Fruit fly (Drosophila melanogaster) whole organism, embryonic: Measurements from ENCODE around the gene CG42833.

Experiments used
- BEAF-32 ChIP-seq: fragments of 200-800 bp; sonication (Bioruptor generic); optimal IDR thresholded peaks from 3 replicates; lab custom pipeline; 2017; ENCODE audit warnings: missing biosample characterization, missing genetic modification characterization, mild to moderate bottlenecking, moderate library complexity, missing genetic modification reagents
- Bteb2 ChIP-seq: fragments of 200-800 bp; sonication (Bioruptor generic); optimal IDR thresholded peaks from 2 replicates; lab custom pipeline; 2016; ENCODE audit warnings: missing biosample characterization, missing genetic modification characterization
- CG12942 ChIP-seq: fragments of 200-800 bp; sonication (Bioruptor generic); optimal IDR thresholded peaks from 3 replicates; lab custom pipeline; 2016; ENCODE audit warnings: missing biosample characterization, missing genetic modification characterization
- CG14014 ChIP-seq: fragments of 200-800 bp; sonication (Bioruptor generic); IDR thresholded peaks from 2 replicates; pipeline ENCODE4 v1.3.6; 2022; ENCODE audit warnings: missing biosample characterization, missing genetic modification characterization
- CG14667 ChIP-seq: fragments of 200-800 bp; sonication (Bioruptor generic); IDR thresholded peaks from 2 replicates; pipeline ENCODE4 v1.3.6; 2022; ENCODE audit warnings: missing biosample characterization, missing genetic modification characterization
- CG15514 ChIP-seq: fragments of 200-800 bp; sonication (Bioruptor generic); optimal IDR thresholded peaks from 3 replicates; lab custom pipeline; 2017; ENCODE audit warnings: missing biosample characterization, missing genetic modification characterization, mild to moderate bottlenecking, moderate library complexity, missing genetic modification reagents
- CG17568 ChIP-seq: fragments of 200-800 bp; sonication (Bioruptor generic); optimal IDR thresholded peaks from 2 replicates; lab custom pipeline; 2018; ENCODE audit warnings: missing biosample characterization, mild to moderate bottlenecking, missing genetic modification characterization, moderate library complexity
- CG2712 ChIP-seq: fragments of 200-800 bp; optimal IDR thresholded peaks from 3 replicates; lab custom pipeline; 2019; ENCODE audit warnings: missing biosample characterization, mild to moderate bottlenecking, missing genetic modification characterization, moderate library complexity
- CG2889 ChIP-seq: fragments of 200-800 bp; sonication (Bioruptor generic); IDR thresholded peaks from 3 replicates; pipeline ENCODE4 v1.3.6; 2022; ENCODE audit warnings: missing biosample characterization, missing genetic modification characterization
- CG31388 ChIP-seq: fragments of 200-800 bp; sonication (Bioruptor generic); optimal IDR thresholded peaks from 2 replicates; lab custom pipeline; 2016; ENCODE audit warnings: missing biosample characterization, missing genetic modification characterization
- CG3163 ChIP-seq: fragments of 200-800 bp; sonication (Bioruptor generic); optimal IDR thresholded peaks from 3 replicates; lab custom pipeline; 2016; ENCODE audit warnings: missing biosample characterization, missing genetic modification characterization
- CG3995 ChIP-seq: fragments of 200-800 bp; sonication (Bioruptor generic); optimal IDR thresholded peaks from 3 replicates; lab custom pipeline; 2016; ENCODE audit warnings: missing biosample characterization, missing genetic modification characterization
- CG43689 ChIP-seq: fragments of 200-800 bp; sonication (Bioruptor generic); IDR thresholded peaks from 2 replicates; pipeline ENCODE4 v1.3.6; 2022; ENCODE audit warnings: missing biosample characterization, missing genetic modification characterization
- CG6254 ChIP-seq: fragments of 200-800 bp; sonication (Bioruptor generic); optimal IDR thresholded peaks from 3 replicates; lab custom pipeline; 2017; ENCODE audit warnings: mild to moderate bottlenecking, missing biosample characterization, missing genetic modification reagents, missing genetic modification characterization
- CG6813 ChIP-seq: fragments of 200-800 bp; sonication (Bioruptor generic); optimal IDR thresholded peaks from 2 replicates; lab custom pipeline; 2017; ENCODE audit warnings: missing biosample characterization, missing genetic modification characterization, mild to moderate bottlenecking, moderate library complexity, missing genetic modification reagents
- CG8924 ChIP-seq: fragments of 200-800 bp; optimal IDR thresholded peaks from 3 replicates; lab custom pipeline; 2019; ENCODE audit warnings: missing biosample characterization, mild to moderate bottlenecking, missing genetic modification characterization, moderate library complexity
- CG9437 ChIP-seq: fragments of 200-800 bp; sonication (Bioruptor generic); optimal IDR thresholded peaks from 2 replicates; lab custom pipeline; 2018; ENCODE audit warnings: missing biosample characterization, mild to moderate bottlenecking, missing genetic modification characterization
- Dek ChIP-seq: fragments of 200-800 bp; sonication (Bioruptor generic); optimal IDR thresholded peaks from 3 replicates; lab custom pipeline; 2019; ENCODE audit warnings: missing biosample characterization, mild to moderate bottlenecking, missing genetic modification characterization, moderate library complexity
- E2f1 ChIP-seq: fragments of 200-800 bp; sonication (Bioruptor generic); IDR thresholded peaks from 2 replicates; pipeline ENCODE4 v1.3.6; 2022; ENCODE audit warnings: missing biosample characterization, missing genetic modification characterization
- Eip74EF ChIP-seq, 2 experiments: fragments of 200-800 bp in 1 of 2; fragments of >200 bp in 1 of 2; sonication (Bioruptor generic) in 1 of 2; optimal IDR thresholded peaks; 2 replicates each; lab custom pipeline; 2017 to 2019; ENCODE audit warnings: missing biosample characterization in 2 of 2, missing genetic modification characterization in 2 of 2, mild to moderate bottlenecking in 1 of 2, moderate library complexity in 1 of 2
- Fer3 ChIP-seq: fragments of 200-800 bp; sonication (Bioruptor generic); optimal IDR thresholded peaks from 2 replicates; lab custom pipeline; 2018; ENCODE audit warnings: missing biosample characterization, mild to moderate bottlenecking, missing genetic modification characterization, moderate library complexity
- Gsc ChIP-seq: fragments of 200-800 bp; sonication (Bioruptor generic); IDR thresholded peaks from 2 replicates; pipeline ENCODE4 v1.3.6; 2022; ENCODE audit warnings: missing biosample characterization, missing genetic modification characterization
- Kr ChIP-seq: fragments of 200-800 bp; sonication (Bioruptor generic); optimal IDR thresholded peaks from 2 replicates; lab custom pipeline; 2017; ENCODE audit warnings: missing biosample characterization, mild to moderate bottlenecking, missing genetic modification characterization
- MTF-1 ChIP-seq: fragments of 200-800 bp; sonication (Bioruptor generic); optimal IDR thresholded peaks from 2 replicates; lab custom pipeline; 2018; ENCODE audit warnings: missing biosample characterization, mild to moderate bottlenecking, missing genetic modification characterization, borderline replicate concordance
- NC2α ChIP-seq: fragments of 200-800 bp; sonication (Bioruptor generic); optimal IDR thresholded peaks from 2 replicates; lab custom pipeline; 2016; ENCODE audit warnings: missing biosample characterization, missing genetic modification characterization
- Nf-YC ChIP-seq: fragments of 200-800 bp; optimal IDR thresholded peaks from 3 replicates; lab custom pipeline; 2019; ENCODE audit warnings: missing biosample characterization, mild to moderate bottlenecking, missing genetic modification characterization, moderate library complexity
- PHDP ChIP-seq: fragments of 200-800 bp; sonication (Bioruptor generic); optimal IDR thresholded peaks from 3 replicates; lab custom pipeline; 2018; ENCODE audit warnings: missing biosample characterization, mild to moderate bottlenecking, missing genetic modification characterization, moderate library complexity
- TFAM ChIP-seq: fragments of 200-800 bp; sonication (Bioruptor generic); optimal IDR thresholded peaks from 2 replicates; lab custom pipeline; 2017; ENCODE audit warnings: missing biosample characterization, missing genetic modification characterization, inconsistent platforms
- al ChIP-seq: fragments of 200-800 bp; sonication (Bioruptor generic); IDR thresholded peaks from 2 replicates; pipeline ENCODE4 v1.3.6; 2022; ENCODE audit warnings: missing biosample characterization, missing genetic modification characterization
- bab2 ChIP-seq: fragments of 200-800 bp; sonication (Bioruptor generic); optimal IDR thresholded peaks from 2 replicates; lab custom pipeline; 2016; ENCODE audit warnings: missing biosample characterization, missing genetic modification characterization
- bbx ChIP-seq: fragments of 200-800 bp; sonication (Bioruptor generic); IDR thresholded peaks from 2 replicates; pipeline ENCODE4 v1.3.6; 2022; ENCODE audit warnings: missing biosample characterization, missing genetic modification characterization; ENCODE audit not compliant: partially characterized antibody
- cato ChIP-seq: fragments of 200-800 bp; sonication (Bioruptor generic); optimal IDR thresholded peaks from 2 replicates; lab custom pipeline; 2016; ENCODE audit warnings: missing biosample characterization, missing genetic modification characterization, borderline replicate concordance
- dmrt99B ChIP-seq: fragments of 200-800 bp; sonication (Bioruptor generic); optimal IDR thresholded peaks from 2 replicates; lab custom pipeline; 2018; ENCODE audit warnings: missing biosample characterization, mild to moderate bottlenecking, missing genetic modification characterization, moderate library complexity
- hbn ChIP-seq: fragments of 200-800 bp; sonication (Bioruptor generic); IDR thresholded peaks from 2 replicates; pipeline ENCODE4 v1.3.6; 2022; ENCODE audit warnings: missing biosample characterization, missing genetic modification characterization; ENCODE audit not compliant: partially characterized antibody
- lov ChIP-seq, 2 experiments: fragments of 200-800 bp in 1 of 2; fragments of >200 bp in 1 of 2; sonication (Bioruptor generic) in 1 of 2; IDR thresholded peaks in 1 of 2; optimal IDR thresholded peaks in 1 of 2; 2 replicates in 1 of 2; 3 replicates in 1 of 2; pipeline versions ENCODE4 v1.3.6 to Lab custom; 2017 to 2022; ENCODE audit warnings: missing biosample characterization in 1 of 2, missing genetic modification characterization in 1 of 2
- otp ChIP-seq: fragments of 200-800 bp; sonication (Bioruptor generic); IDR thresholded peaks from 3 replicates; pipeline ENCODE4, ENCODE4 v1.3.6; 2022; ENCODE audit warnings: missing biosample characterization, missing genetic modification characterization
- pan ChIP-seq, 4 experiments: fragments of >200 bp in 3 of 4; fragments of 200-800 bp in 1 of 4; sonication (Bioruptor generic) in 1 of 4; optimal IDR thresholded peaks in 3 of 4; IDR thresholded peaks in 1 of 4; 2 replicates each; pipeline versions ENCODE4 v1.3.6 to Lab custom; 2017 to 2022; ENCODE audit warnings: missing biosample characterization in 2 of 4, missing genetic modification characterization in 2 of 4, mixed read lengths in 1 of 4
- pita ChIP-seq: fragments of 200-800 bp; sonication (Bioruptor generic); optimal IDR thresholded peaks from 2 replicates; lab custom pipeline; 2017; ENCODE audit warnings: missing biosample characterization, mild to moderate bottlenecking, missing genetic modification characterization
- ro ChIP-seq: fragments of 200-800 bp; sonication (Bioruptor generic); IDR thresholded peaks from 2 replicates; pipeline ENCODE4 v1.3.6; 2022; ENCODE audit warnings: missing biosample characterization, missing genetic modification characterization
- scrt ChIP-seq: fragments of 200-800 bp; sonication (Bioruptor generic); optimal IDR thresholded peaks from 2 replicates; lab custom pipeline; 2018; ENCODE audit warnings: missing biosample characterization, mild to moderate bottlenecking, missing genetic modification characterization, moderate library complexity
- sd ChIP-seq: fragments of 200-800 bp; sonication (Bioruptor generic); optimal IDR thresholded peaks from 3 replicates; lab custom pipeline; 2018; ENCODE audit warnings: missing biosample characterization, mild to moderate bottlenecking, missing genetic modification characterization, moderate library complexity
- so ChIP-seq: fragments of 200-800 bp; sonication (Bioruptor generic); IDR thresholded peaks from 3 replicates; pipeline ENCODE4 v1.3.6; 2022; ENCODE audit warnings: missing biosample characterization, missing genetic modification characterization
- tin ChIP-seq: fragments of 200-800 bp; sonication (Bioruptor generic); optimal IDR thresholded peaks from 3 replicates; lab custom pipeline; 2016; ENCODE audit warnings: missing biosample characterization, missing genetic modification characterization
- trem ChIP-seq: fragments of 200-800 bp; optimal IDR thresholded peaks from 3 replicates; lab custom pipeline; 2019; ENCODE audit warnings: missing biosample characterization, mild to moderate bottlenecking, missing genetic modification characterization, moderate library complexity
- ttk ChIP-seq: fragments of 200-800 bp; sonication (Bioruptor generic); IDR thresholded peaks from 2 replicates; pipeline ENCODE4 v2.1.2; 2022; ENCODE audit warnings: missing biosample characterization, missing genetic modification characterization
- vvl ChIP-seq: fragments of 200-800 bp; sonication (Bioruptor generic); IDR thresholded peaks from 2 replicates; pipeline ENCODE4 v1.3.6; 2022; ENCODE audit warnings: missing biosample characterization, missing genetic modification characterization
- wdn ChIP-seq: fragments of 200-800 bp; sonication (Bioruptor generic); IDR thresholded peaks from 2 replicates; pipeline ENCODE4 v1.3.6; 2022; ENCODE audit warnings: missing biosample characterization, missing genetic modification characterization

The CG42833 gene

DNA sequence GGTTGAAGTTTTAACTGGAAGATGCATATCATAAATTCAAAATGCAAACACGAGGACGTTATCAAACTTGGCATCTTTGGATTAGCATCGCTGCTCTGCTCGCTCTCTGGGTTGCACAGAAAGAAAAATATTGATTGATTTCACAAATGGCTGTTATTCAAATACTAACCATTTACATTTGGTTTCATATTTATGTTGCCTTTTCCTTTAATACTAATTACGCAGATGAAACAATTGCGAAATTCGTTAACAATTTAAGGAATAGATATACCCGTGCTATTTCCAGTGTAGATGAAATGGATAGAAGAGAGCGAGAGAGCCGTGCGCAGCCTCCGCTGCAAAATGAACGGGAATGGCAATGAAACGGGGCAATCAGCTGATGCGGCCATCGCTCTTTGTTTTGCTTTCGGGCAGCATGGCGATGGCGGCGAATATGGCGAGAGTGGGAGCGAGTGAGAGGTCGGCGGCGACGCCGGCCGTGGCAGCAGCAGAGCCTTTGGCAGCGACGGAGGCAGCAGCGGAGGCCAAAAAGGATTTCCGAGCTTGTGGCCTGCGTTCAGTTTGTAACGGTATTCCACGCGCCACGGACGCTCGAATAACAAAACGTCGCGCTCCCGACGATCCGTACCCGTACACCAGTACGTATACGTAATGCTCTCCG, 47.8 kb downstream of the CG42833 start, which contains the start of gene rdgC (continued):
- TF ChIP-seq bbx (GFP tag; lab: Robert Waterston, UW) (no peak), Dek (peak; percentile 94), CG43689 (GFP tag; lab: Robert Waterston, UW) (peak; percentile 86), scrt (GFP tag; lab: Kevin White, UChicago) (peak; percentile 94), CG14014 (GFP tag; lab: Robert Waterston, UW) (peak; percentile 95), cato (GFP tag; lab: Kevin White, UChicago) (peak; percentile 87), dmrt99B (tag; lab: Kevin White, UChicago) (peak; percentile 98), pan (optimal IDR thresholded peaks at IDR 0.05; lab: Kevin White, UChicago) (no peak), pan (GFP tag; optimal IDR thresholded peaks at IDR 0.05 in 1 of 2, IDR thresholded peaks at IDR 0.05 in 1 of 2) (peak in 1 of 2 experiments; percentile 98), TFAM (peak; percentile 77), CG2712 (tag; lab: Kevin White, UChicago) (peak; percentile 95), CG8924 (tag; lab: Kevin White, UChicago) (peak; percentile 96), CG17568 (peak; percentile 94), Eip74EF (GFP tag; optimal IDR thresholded peaks at IDR 0.05; lab: Kevin White, UChicago) (peak in 1 of 2 experiments; percentile 96), NC2α (GFP tag; lab: Kevin White, UChicago) (peak; percentile 87), Bteb2 (GFP tag; lab: Kevin White, UChicago) (peak; percentile 94), wdn (peak; percentile 92), CG6813 (GFP tag; lab: Kevin White, UChicago) (peak; percentile 94), BEAF-32 (no peak), ttk (GFP tag; lab: Robert Waterston, UW) (peak; percentile 97), CG12942 (GFP tag; lab: Kevin White, UChicago) (peak; percentile 93), CG3995 (GFP tag; lab: Kevin White, UChicago) (peak; percentile 68), bab2 (GFP tag; lab: Kevin White, UChicago) (peak; percentile 94), PHDP (tag; lab: Kevin White, UChicago) (peak; percentile 96), otp (GFP tag; lab: Robert Waterston, UW) (peak; percentile 94), CG2889 (peak; percentile 90), ro (peak; percentile 82), Gsc (peak; percentile 84), MTF-1 (GFP tag; lab: Kevin White, UChicago) (peak; percentile 88), tin (peak; percentile 94), al (GFP tag; lab: Robert Waterston, UW) (peak; percentile 93), CG14667 (GFP tag; lab: Robert Waterston, UW) (peak; percentile 92), trem (tag; lab: Kevin White, UChicago) (peak; percentile 89), vvl (GFP tag; lab: Robert Waterston, UW) (peak; percentile 98), hbn (GFP tag; lab: Robert Waterston, UW) (no peak), Kr (GFP tag; lab: Kevin White, UChicago) (no peak), CG31388 (peak; percentile 91), Fer3 (tag; lab: Kevin White, UChicago) (peak; percentile 97), CG9437 (GFP tag; lab: Kevin White, UChicago) (peak; percentile 85), CG15514 (peak; percentile 92), sd (tag; lab: Kevin White, UChicago) (peak; percentile 80), pita (no peak), E2f1 (GFP tag; lab: Robert Waterston, UW) (peak; percentile 97), Nf-YC (tag; lab: Kevin White, UChicago) (peak; percentile 68), CG3163 (GFP tag; lab: Kevin White, UChicago) (peak; percentile 82), lov (optimal IDR thresholded peaks at IDR 0.05; lab: Kevin White, UChicago) (no peak), lov (GFP tag; IDR thresholded peaks at IDR 0.05; lab: Robert Waterston, UW) (peak; percentile 91), so (peak; percentile 96), CG6254 (GFP tag; lab: Kevin White, UChicago) (peak; percentile 85)
